Worm (Caenorhabditis elegans) whole organism, L1 larva: ENCODE data around the gene ptp-8.

ENCODE experiments used
- C34B4.2 ChIP-seq: sonication (generic microtip); optimal IDR thresholded peaks from 2 replicates; lab custom pipeline; 2017; ENCODE audit warnings: mild to moderate bottlenecking, missing genetic modification characterization, missing compliant biosample characterization
- ceh-63 ChIP-seq: fragments of 200-800 bp; sonication (Bioruptor generic); optimal IDR thresholded peaks from 2 replicates; lab custom pipeline; 2018; ENCODE audit warnings: mild to moderate bottlenecking, missing genetic modification characterization, missing compliant biosample characterization
- lin-13 ChIP-seq: fragments of 150-350 bp; optimal IDR thresholded peaks from 2 replicates; lab custom pipeline; 2014; ENCODE audit warnings: missing biosample characterization, missing genetic modification reagents, missing genetic modification characterization
- nhr-237 ChIP-seq: fragments of 150-350 bp; optimal IDR thresholded peaks from 2 replicates; lab custom pipeline; 2014; ENCODE audit warnings: missing biosample characterization, missing genetic modification characterization
- nhr-28 ChIP-seq: fragments of 150-350 bp; optimal IDR thresholded peaks from 2 replicates; lab custom pipeline; 2014; ENCODE audit warnings: missing biosample characterization, missing genetic modification characterization
- nhr-90 ChIP-seq: sonication (generic microtip); optimal IDR thresholded peaks from 2 replicates; lab custom pipeline; 2016; ENCODE audit warnings: mild to moderate bottlenecking, missing genetic modification characterization, missing compliant biosample characterization; ENCODE audit not compliant: poor library complexity
- pag-3 ChIP-seq: sonication (generic microtip); optimal IDR thresholded peaks from 2 replicates; lab custom pipeline; 2017; ENCODE audit warnings: missing genetic modification characterization, mild to moderate bottlenecking, missing compliant biosample characterization, antibody characterized with exemption, borderline replicate concordance; ENCODE audit not compliant: insufficient read depth

- TF ChIP-seq nhr-28 (tag; lab: Kevin White, UChicago) = no peak
- no peak for TF ChIP-seq C34B4.2 (tag; lab: Kevin White, UChicago)
- no peak for TF ChIP-seq nhr-237 (tag; lab: Kevin White, UChicago)
- no peak for TF ChIP-seq nhr-90 (tag; lab: Kevin White, UChicago)
- TF ChIP-seq pag-3 (tag; lab: Kevin White, UChicago) = no peak
- TF ChIP-seq lin-13 (GFP tag; lab: Kevin White, UChicago) = no peak
- TF ChIP-seq ceh-63 (GFP tag; lab: Kevin White, UChicago) = no peak
Measured at ce11 chrIV:7390126-7390766, 8.4 kb downstream of the ptp-8 start.
